Fruit fly (Drosophila melanogaster): ENCODE measurements around the gene CG14805.
A peak's percentile ranks its signal among the peaks of the same experiment; 100 is the strongest.

CG14805 gene

dm6 chrX:1897384-1897783 lies 20.3 kb downstream of the CG14805 start:
- TF ChIP-seq brk (GFP tag; optimal IDR thresholded peaks at IDR 0.05) (no peak), CG32264 (GFP tag; optimal IDR thresholded peaks at IDR 0.05) (no peak), Vsx2 (GFP tag; optimal IDR thresholded peaks at IDR 0.05; ENCODE audit: partially characterized antibody) (no peak), Mio (GFP tag; optimal IDR thresholded peaks at IDR 0.05) (no peak), GATAd (GFP tag; optimal IDR thresholded peaks at IDR 0.05) (no peak), usp (GFP tag; optimal IDR thresholded peaks at IDR 0.05) (no peak), dmrt93B (GFP tag; optimal IDR thresholded peaks at IDR 0.05) (no peak), HLH106 (tag; optimal IDR thresholded peaks at IDR 0.05) (peak; percentile 31), ey (GFP tag; optimal IDR thresholded peaks at IDR 0.05) (peak; percentile 54), sv (GFP tag; optimal IDR thresholded peaks at IDR 0.05) (no peak), dsf (GFP tag; optimal IDR thresholded peaks at IDR 0.05; ENCODE audit: borderline replicate concordance) (no peak), N (GFP tag; optimal IDR thresholded peaks at IDR 0.05) (no peak), h (GFP tag; optimal IDR thresholded peaks at IDR 0.05) (peak; percentile 56), Dfd (GFP tag; optimal IDR thresholded peaks at IDR 0.05) (no peak), Jra (GFP tag; optimal IDR thresholded peaks at IDR 0.05) (no peak), woc (GFP tag; optimal IDR thresholded peaks at IDR 0.05) (no peak), Hr83 (GFP tag; optimal IDR thresholded peaks at IDR 0.05; ENCODE audit: poor library complexity, severe bottlenecking) (no peak), jim (GFP tag; optimal IDR thresholded peaks at IDR 0.05) (no peak), sage (GFP tag; optimal IDR thresholded peaks at IDR 0.05) (no peak), OdsH (GFP tag; optimal IDR thresholded peaks at IDR 0.05) (no peak), Rel (GFP tag; optimal IDR thresholded peaks at IDR 0.05) (no peak), Rel (tag; optimal IDR thresholded peaks at IDR 0.05) (no peak), Dif (GFP tag; optimal IDR thresholded peaks at IDR 0.05; ENCODE audit: partially characterized antibody) (no peak), psq (GFP tag; optimal IDR thresholded peaks at IDR 0.05) (no peak), Sp1 (GFP tag; optimal IDR thresholded peaks at IDR 0.05) (peak; percentile 43), lola (GFP tag; optimal IDR thresholded peaks at IDR 0.05) (no peak), foxo (GFP tag; optimal IDR thresholded peaks at IDR 0.05) (peak in 1 of 2 experiments; percentile 60), CrebA (GFP tag; optimal IDR thresholded peaks at IDR 0.05; ENCODE audit: borderline replicate concordance) (no peak), tai (GFP tag; optimal IDR thresholded peaks at IDR 0.05) (no peak), Hnf4 (GFP tag; optimal IDR thresholded peaks at IDR 0.05) (no peak), br (GFP tag; optimal IDR thresholded peaks at IDR 0.05) (no peak), CG9705 (GFP tag; optimal IDR thresholded peaks at IDR 0.05) (no peak), Hr78 (GFP tag; optimal IDR thresholded peaks at IDR 0.05) (no peak), Myc (optimal IDR thresholded peaks at IDR 0.05) (no peak), rgr (GFP tag; optimal IDR thresholded peaks at IDR 0.05) (no peak), pan (optimal IDR thresholded peaks at IDR 0.05) (no peak), dl (GFP tag; optimal IDR thresholded peaks at IDR 0.05; ENCODE audit: insufficient read depth in 1 of 2, partially characterized antibody in 2 of 2) (no peak), fru (GFP tag; optimal IDR thresholded peaks at IDR 0.05) (peak; percentile 45), Abd-B (GFP tag; optimal IDR thresholded peaks at IDR 0.05) (no peak)

dm6 chrX:1899445-1900085 lies 22.4 kb downstream of the CG14805 start:
- TF ChIP-seq Dif (GFP tag; optimal IDR thresholded peaks at IDR 0.05; ENCODE audit: partially characterized antibody) (peak; percentile 35), dsf (GFP tag; optimal IDR thresholded peaks at IDR 0.05; ENCODE audit: borderline replicate concordance) (no peak), lola (GFP tag; optimal IDR thresholded peaks at IDR 0.05) (no peak), CrebA (GFP tag; optimal IDR thresholded peaks at IDR 0.05; ENCODE audit: borderline replicate concordance) (no peak), pan (optimal IDR thresholded peaks at IDR 0.05) (no peak), psq (GFP tag; optimal IDR thresholded peaks at IDR 0.05) (no peak), N (GFP tag; optimal IDR thresholded peaks at IDR 0.05) (peak; percentile 55)

Measured in whole organism, wandering third instar larva.